Worm (Caenorhabditis elegans): ENCODE measurements around the gene W04G3.12.

The W04G3.12 gene

ce11 chrX:11103173-11103572 lies 26.6 kb upstream of the W04G3.12 start:
- no peak for TF ChIP-seq nhr-23 (tag; optimal IDR thresholded peaks at IDR 0.05)
- TF ChIP-seq nhr-237 (tag; optimal IDR thresholded peaks at IDR 0.05) = no peak

DNA sequence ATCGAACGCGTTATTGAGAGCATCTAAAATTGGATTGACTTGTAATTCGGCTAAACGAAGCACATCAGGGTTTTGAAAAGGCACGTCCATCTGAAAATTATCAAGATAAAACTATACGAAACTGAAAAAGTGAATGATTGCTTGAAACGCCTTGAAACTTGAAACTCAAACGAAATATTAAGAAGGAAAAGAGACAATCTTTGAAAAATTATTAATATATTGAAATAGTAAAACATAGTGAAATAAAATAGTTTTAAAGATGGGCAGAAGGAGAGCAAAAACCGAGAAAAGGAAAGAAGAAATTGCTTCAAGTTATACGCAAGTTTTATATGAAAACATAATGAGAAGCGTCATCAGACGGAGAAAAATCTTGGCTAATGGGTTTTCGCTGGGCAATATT lies 21.5 kb upstream of the W04G3.12 start, which contains the start of gene W02H3.3:
Gene W02H3.3, minus strand, starts transcription at position 101 of the 400 bp plus-strand sequence.
- TF ChIP-seq nhr-28 (tag; optimal IDR thresholded peaks at IDR 0.05) = no peak
- no peak for TF ChIP-seq zag-1 (tag; optimal IDR thresholded peaks at IDR 0.05)

DNA sequence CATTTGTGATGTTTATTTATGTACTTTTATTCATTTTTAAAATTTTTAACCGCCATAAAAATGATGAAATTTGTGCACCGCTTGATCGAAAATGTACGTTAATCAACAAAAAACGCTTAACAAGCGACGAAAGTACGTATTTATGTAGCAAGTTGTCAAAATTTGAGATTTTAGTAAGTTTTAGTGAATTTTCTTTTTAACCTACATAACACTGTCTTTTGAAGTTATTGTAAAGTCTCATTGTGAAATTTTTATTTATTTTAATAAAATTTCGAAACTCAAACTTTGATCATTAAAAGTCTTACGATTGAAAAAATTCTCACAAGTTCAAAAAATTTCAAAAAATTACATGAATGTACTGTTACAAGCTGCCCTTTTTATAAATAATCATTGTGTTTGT lies 20.7 kb upstream of the W04G3.12 start:
- TF ChIP-seq pqm-1 (tag; optimal IDR thresholded peaks at IDR 0.05) = no peak
- no peak for TF ChIP-seq ama-1 (optimal IDR thresholded peaks at IDR 0.05)
- no peak for TF ChIP-seq hmg-11 (tag; optimal IDR thresholded peaks at IDR 0.05)
- no peak for TF ChIP-seq lsy-12 (tag; optimal IDR thresholded peaks at IDR 0.05)
- no peak for TF ChIP-seq egl-27 (tag; optimal IDR thresholded peaks at IDR 0.05)
- no peak for TF ChIP-seq nhr-25 (tag; optimal IDR thresholded peaks at IDR 0.05)
- no peak for TF ChIP-seq lin-15B (tag; optimal IDR thresholded peaks at IDR 0.05)
- no peak for TF ChIP-seq R02D3.7 (tag; optimal IDR thresholded peaks at IDR 0.05)
- no peak for TF ChIP-seq nhr-237 (tag; optimal IDR thresholded peaks at IDR 0.05)
- TF ChIP-seq fkh-2 (tag; optimal IDR thresholded peaks at IDR 0.05) = no peak
- TF ChIP-seq daf-12 (tag; optimal IDR thresholded peaks at IDR 0.05) = no peak

DNA sequence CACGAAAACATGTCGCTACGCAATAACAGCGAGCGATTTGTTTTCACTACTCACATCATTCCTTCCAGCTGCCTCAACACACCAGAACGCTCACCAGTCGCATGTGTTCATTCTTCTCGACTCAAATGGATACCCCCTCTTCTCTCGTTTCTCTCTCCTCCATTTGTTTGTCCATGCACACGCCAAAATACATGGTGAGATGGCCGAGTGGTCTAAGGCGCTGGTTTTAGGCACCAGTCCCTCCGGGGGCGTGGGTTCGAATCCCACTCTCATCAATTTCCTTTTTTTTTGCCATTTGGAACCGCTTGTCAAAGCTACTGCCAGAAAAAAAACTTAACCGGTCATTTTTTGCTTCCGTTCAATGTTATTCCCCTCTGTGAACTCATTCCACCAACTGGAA lies 18.9 kb upstream of the W04G3.12 start:
- TF ChIP-seq nhr-11 (tag; optimal IDR thresholded peaks at IDR 0.05) (no peak), pha-4 (tag; optimal IDR thresholded peaks at IDR 0.05) (peak; percentile 47), lin-39 (tag; optimal IDR thresholded peaks at IDR 0.05) (peak; percentile 76), sea-2 (GFP tag; optimal IDR thresholded peaks at IDR 0.05) (no peak), zag-1 (tag; optimal IDR thresholded peaks at IDR 0.05) (no peak), lsy-12 (tag; optimal IDR thresholded peaks at IDR 0.05) (peak; percentile 87), unc-39 (tag; optimal IDR thresholded peaks at IDR 0.05) (no peak), nhr-23 (tag; optimal IDR thresholded peaks at IDR 0.05) (peak; percentile 61), fkh-10 (GFP tag; optimal IDR thresholded peaks at IDR 0.05) (no peak), mdl-1 (tag; optimal IDR thresholded peaks at IDR 0.05) (no peak), R02D3.7 (tag; optimal IDR thresholded peaks at IDR 0.05) (peak; percentile 30), elt-3 (tag; optimal IDR thresholded peaks at IDR 0.05) (peak in 1 of 3 experiments; percentile 58), lin-15B (tag; optimal IDR thresholded peaks at IDR 0.05) (peak; percentile 16), nhr-77 (tag; optimal IDR thresholded peaks at IDR 0.05) (peak; percentile 63), snpc-4 (tag; optimal IDR thresholded peaks at IDR 0.05) (no peak), hmg-11 (tag; optimal IDR thresholded peaks at IDR 0.05) (peak; percentile 92), daf-12 (tag; optimal IDR thresholded peaks at IDR 0.05) (no peak), ceh-9 (tag; optimal IDR thresholded peaks at IDR 0.05) (no peak), aly-2 (tag; optimal IDR thresholded peaks at IDR 0.05) (no peak), ceh-82 (tag; optimal IDR thresholded peaks at IDR 0.05) (peak; percentile 80), nhr-25 (tag; optimal IDR thresholded peaks at IDR 0.05) (peak; percentile 69), pqm-1 (tag; optimal IDR thresholded peaks at IDR 0.05) (peak; percentile 19), jun-1 (tag; optimal IDR thresholded peaks at IDR 0.05) (peak; percentile 69), unc-62 (GFP tag; optimal IDR thresholded peaks at IDR 0.05) (no peak), nhr-12 (tag; optimal IDR thresholded peaks at IDR 0.05) (no peak), ZK546.5 (tag; optimal IDR thresholded peaks at IDR 0.05) (no peak), ztf-4 (tag; optimal IDR thresholded peaks at IDR 0.05) (peak; percentile 26), ztf-11 (tag; optimal IDR thresholded peaks at IDR 0.05) (no peak), mml-1 (tag; optimal IDR thresholded peaks at IDR 0.05) (no peak), ceh-28 (tag; optimal IDR thresholded peaks at IDR 0.05) (peak; percentile 67), fkh-2 (tag; optimal IDR thresholded peaks at IDR 0.05) (no peak), nhr-67 (tag; optimal IDR thresholded peaks at IDR 0.05) (no peak), eor-1 (tag; optimal IDR thresholded peaks at IDR 0.05) (no peak), fos-1 (tag; optimal IDR thresholded peaks at IDR 0.05) (peak; percentile 2), tbx-2 (tag; optimal IDR thresholded peaks at IDR 0.05) (peak; percentile 92), elt-2 (tag; optimal IDR thresholded peaks at IDR 0.05) (peak; percentile 46), nfya-1 (tag; optimal IDR thresholded peaks at IDR 0.05; ENCODE audit: insufficient read depth) (peak; percentile 66), nhr-76 (tag; optimal IDR thresholded peaks at IDR 0.05) (no peak), nhr-237 (tag; optimal IDR thresholded peaks at IDR 0.05) (no peak), ceh-16 (tag; optimal IDR thresholded peaks at IDR 0.05) (no peak), egl-5 (tag; optimal IDR thresholded peaks at IDR 0.05) (peak; percentile 70), elt-1 (tag; optimal IDR thresholded peaks at IDR 0.05) (no peak), skn-1 (tag; optimal IDR thresholded peaks at IDR 0.05) (peak; percentile 65), nhr-28 (tag; optimal IDR thresholded peaks at IDR 0.05) (no peak), nhr-43 (tag; optimal IDR thresholded peaks at IDR 0.05; ENCODE audit: poor library complexity, severe bottlenecking) (peak; percentile 92), egl-27 (tag; optimal IDR thresholded peaks at IDR 0.05) (peak; percentile 6), ama-1 (optimal IDR thresholded peaks at IDR 0.05) (no peak)

Data from whole organism, L3 larva.